Worm (Caenorhabditis elegans): ENCODE measurements around the gene T19C9.10.

DNA sequence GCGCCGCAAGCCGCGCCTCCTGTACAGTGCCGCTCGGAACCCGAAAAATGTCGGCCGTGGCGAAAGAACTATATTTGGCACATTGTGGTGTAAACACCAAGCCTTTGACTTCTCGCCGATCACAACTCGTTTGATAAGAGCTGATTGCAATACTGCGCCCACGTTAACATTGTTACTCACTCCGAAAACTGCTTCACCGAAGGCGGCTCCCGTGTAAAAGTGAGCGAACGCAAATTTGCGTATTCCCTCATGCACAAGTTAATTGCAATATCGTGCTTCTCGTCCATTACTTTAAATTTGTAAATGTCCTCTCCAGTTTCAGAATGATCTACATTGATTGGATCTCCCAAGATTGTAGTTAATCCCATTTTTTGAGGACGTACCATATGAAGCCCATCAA, 47.8 kb downstream of the T19C9.10 start:
- TF ChIP-seq pag-3 (tag; optimal IDR thresholded peaks at IDR 0.05; ENCODE audit: borderline replicate concordance) = no peak
- TF ChIP-seq dmd-4 (tag; optimal IDR thresholded peaks at IDR 0.05; ENCODE audit: borderline replicate concordance) = no peak
- no peak for TF ChIP-seq ama-1 (optimal IDR thresholded peaks at IDR 0.05)
- no peak for TF ChIP-seq hlh-13 (GFP tag; optimal IDR thresholded peaks at IDR 0.05)
- no peak for TF ChIP-seq ahr-1 (tag; optimal IDR thresholded peaks at IDR 0.05)
- TF ChIP-seq F13H6.1 (tag; optimal IDR thresholded peaks at IDR 0.05) = no peak
- TF ChIP-seq ceh-48 (tag; optimal IDR thresholded peaks at IDR 0.05) = no peak
- no peak for TF ChIP-seq rnt-1 (tag; optimal IDR thresholded peaks at IDR 0.05)
- no peak for TF ChIP-seq nfya-1 (tag; optimal IDR thresholded peaks at IDR 0.05)
- TF ChIP-seq syd-9 (tag; optimal IDR thresholded peaks at IDR 0.05) = no peak
- TF ChIP-seq Y22D7AL.16 (tag; optimal IDR thresholded peaks at IDR 0.05) = no peak

All from whole organism, late embryonic.